Worm (Caenorhabditis elegans) whole organism, L3 larva: ENCODE data around the gene F31F7.2.

ENCODE experiments used
- R02D3.7 ChIP-seq: fragments of 150-350 bp; optimal IDR thresholded peaks from 2 replicates; lab custom pipeline; 2014; ENCODE audit warnings: missing biosample characterization, missing genetic modification characterization
- ZK546.5 ChIP-seq: sonication (generic microtip); optimal IDR thresholded peaks from 2 replicates; lab custom pipeline; 2017; ENCODE audit warnings: missing biosample characterization, missing genetic modification characterization
- ama-1 ChIP-seq: fragments of 150-350 bp; optimal IDR thresholded peaks from 2 replicates; lab custom pipeline; 2018
- ceh-16 ChIP-seq: sonication (generic microtip); optimal IDR thresholded peaks from 2 replicates; lab custom pipeline; 2017; ENCODE audit warnings: missing biosample characterization, missing genetic modification characterization
- ceh-82 ChIP-seq: fragments of 150-350 bp; optimal IDR thresholded peaks from 2 replicates; lab custom pipeline; 2014; ENCODE audit warnings: missing biosample characterization, missing genetic modification characterization
- elt-3 ChIP-seq, 3 experiments: fragments of 150-350 bp in 1 of 3; sonication (generic microtip) in 2 of 3; optimal IDR thresholded peaks; 2 replicates in 2 of 3; 4 replicates in 1 of 3; lab custom pipeline; 2014 to 2017; ENCODE audit warnings: missing biosample characterization in 3 of 3, missing genetic modification characterization in 3 of 3
- fos-1 ChIP-seq: fragments of 150-350 bp; optimal IDR thresholded peaks from 2 replicates; lab custom pipeline; 2014; ENCODE audit warnings: missing biosample characterization, missing genetic modification characterization
- hmg-11 ChIP-seq: sonication (generic microtip); optimal IDR thresholded peaks from 2 replicates; lab custom pipeline; 2016; ENCODE audit warnings: missing genetic modification characterization, missing compliant biosample characterization
- lin-15B ChIP-seq: fragments of 150-350 bp; optimal IDR thresholded peaks from 2 replicates; lab custom pipeline; 2014; ENCODE audit warnings: missing biosample characterization, missing genetic modification characterization
- nhr-25 ChIP-seq: sonication (generic microtip); optimal IDR thresholded peaks from 2 replicates; lab custom pipeline; 2017; ENCODE audit warnings: missing biosample characterization, missing genetic modification characterization
- nhr-28 ChIP-seq: fragments of 150-350 bp; optimal IDR thresholded peaks from 2 replicates; lab custom pipeline; 2014; ENCODE audit warnings: missing biosample characterization, missing genetic modification characterization
- pqm-1 ChIP-seq: fragments of 150-350 bp; optimal IDR thresholded peaks from 2 replicates; lab custom pipeline; 2017; ENCODE audit warnings: missing biosample characterization, missing genetic modification characterization, inconsistent platforms
- snpc-4 ChIP-seq: fragments of 150-350 bp; optimal IDR thresholded peaks from 2 replicates; lab custom pipeline; 2014; ENCODE audit warnings: missing biosample characterization, missing genetic modification characterization
- unc-62 ChIP-seq: fragments of 150-350 bp; sonication (generic microtip); optimal IDR thresholded peaks from 4 replicates; lab custom pipeline; 2014; ENCODE audit warnings: missing biosample characterization, missing genetic modification reagents, missing genetic modification characterization

ce11 chrV:6238347-6238746 lies 32.3 kb upstream of the F31F7.2 start:
- TF ChIP-seq lin-15B (tag; lab: Kevin White, UChicago) (no peak), elt-3 (tag; optimal IDR thresholded peaks at IDR 0.05; lab: Kevin White, UChicago) (no peak), snpc-4 (tag; lab: Kevin White, UChicago) (no peak), nhr-28 (no peak), unc-62 (GFP tag; lab: Kevin White, UChicago) (no peak), fos-1 (tag; lab: Kevin White, UChicago) (no peak), ama-1 (lab: Kevin White, UChicago) (no peak), nhr-25 (tag; lab: Kevin White, UChicago) (peak; percentile 42), ceh-16 (tag; lab: Kevin White, UChicago) (no peak), hmg-11 (tag; lab: Kevin White, UChicago) (no peak), pqm-1 (tag; lab: Kevin White, UChicago) (no peak), R02D3.7 (tag; lab: Kevin White, UChicago) (no peak), ceh-82 (tag; lab: Kevin White, UChicago) (no peak), ZK546.5 (tag; lab: Kevin White, UChicago) (no peak)
